Worm (Caenorhabditis elegans) whole organism, midembryonic: ENCODE measurements around the gene hsp-43.

Source experiments
- T22C8.4 ChIP-seq: fragments of 200-800 bp; sonication (Bioruptor generic); IDR thresholded peaks from 2 replicates; pipeline ENCODE4 v1.3.6; 2022; ENCODE audit warnings: missing genetic modification characterization, missing compliant biosample characterization
- ref-1 ChIP-seq: fragments of 200-800 bp; sonication (Bioruptor generic); conservative IDR thresholded peaks from 2 replicates; pipeline ENCODE4 v1.3.6; 2022; ENCODE audit warnings: missing genetic modification reagents, missing genetic modification characterization, missing compliant biosample characterization
- tab-1 ChIP-seq: fragments of 200-800 bp; sonication (Bioruptor generic); IDR thresholded peaks from 2 replicates; pipeline ENCODE4 v1.3.6; 2022; ENCODE audit warnings: missing genetic modification characterization, missing compliant biosample characterization

- TF ChIP-seq tab-1 (no peak), ref-1 (no peak), T22C8.4 (GFP tag; lab: Robert Waterston, UW) (no peak)
These were observed 32.0 kb downstream of the hsp-43 start for ce11 chrX:6203315-6203714.
